Fruit fly (Drosophila melanogaster): Measurements from ENCODE around the gene TwdlM.

- TF ChIP-seq CG34367 (tag; optimal IDR thresholded peaks at IDR 0.05) (no peak), rn (GFP tag; IDR thresholded peaks at IDR 0.05) (no peak), CG10348 (GFP tag; IDR thresholded peaks at IDR 0.05) (no peak), fd96Ca (GFP tag; IDR thresholded peaks at IDR 0.05) (no peak), EcR (GFP tag; optimal IDR thresholded peaks at IDR 0.05) (no peak), CG32121 (GFP tag; IDR thresholded peaks at IDR 0.05) (no peak), CG4496 (GFP tag; IDR thresholded peaks at IDR 0.05) (no peak), CG9948 (tag; optimal IDR thresholded peaks at IDR 0.05) (no peak), D1 (tag; optimal IDR thresholded peaks at IDR 0.05) (no peak), CG8159 (tag; optimal IDR thresholded peaks at IDR 0.05) (no peak), CG13204 (GFP tag; optimal IDR thresholded peaks at IDR 0.05) (no peak), Pif1B (GFP tag; optimal IDR thresholded peaks at IDR 0.05) (no peak), Pif1A (GFP tag; optimal IDR thresholded peaks at IDR 0.05) (no peak)
These were observed 12.4 kb upstream of the TwdlM start for dm6 chr3R:26606498-26606897.
